Fruit fly (Drosophila melanogaster): ENCODE measurements around the gene Or85e.

- TF ChIP-seq h (GFP tag; optimal IDR thresholded peaks at IDR 0.05) (peak; percentile 79), Dfd (GFP tag; optimal IDR thresholded peaks at IDR 0.05) (no peak), OdsH (GFP tag; optimal IDR thresholded peaks at IDR 0.05) (peak; percentile 24), foxo (GFP tag; optimal IDR thresholded peaks at IDR 0.05) (peak in 1 of 2 experiments; percentile 72), dsf (GFP tag; optimal IDR thresholded peaks at IDR 0.05; ENCODE audit: borderline replicate concordance) (peak; percentile 21), fru (GFP tag; optimal IDR thresholded peaks at IDR 0.05) (peak; percentile 61), Mio (GFP tag; optimal IDR thresholded peaks at IDR 0.05) (no peak), GATAd (GFP tag; optimal IDR thresholded peaks at IDR 0.05) (no peak), pan (optimal IDR thresholded peaks at IDR 0.05) (no peak), tai (GFP tag; optimal IDR thresholded peaks at IDR 0.05) (no peak), Abd-B (GFP tag; optimal IDR thresholded peaks at IDR 0.05) (no peak), usp (GFP tag; optimal IDR thresholded peaks at IDR 0.05) (no peak), woc (GFP tag; optimal IDR thresholded peaks at IDR 0.05) (peak; percentile 45), Vsx2 (GFP tag; optimal IDR thresholded peaks at IDR 0.05; ENCODE audit: partially characterized antibody) (no peak)
Observed at dm6 chr3R:8663668-8664283, 28.1 kb upstream of the Or85e start, which contains the start of gene CG8032.

Data from whole organism, wandering third instar larva.